Worm (Caenorhabditis elegans): ENCODE data around the gene srbc-11.

Gene srbc-11

DNA sequence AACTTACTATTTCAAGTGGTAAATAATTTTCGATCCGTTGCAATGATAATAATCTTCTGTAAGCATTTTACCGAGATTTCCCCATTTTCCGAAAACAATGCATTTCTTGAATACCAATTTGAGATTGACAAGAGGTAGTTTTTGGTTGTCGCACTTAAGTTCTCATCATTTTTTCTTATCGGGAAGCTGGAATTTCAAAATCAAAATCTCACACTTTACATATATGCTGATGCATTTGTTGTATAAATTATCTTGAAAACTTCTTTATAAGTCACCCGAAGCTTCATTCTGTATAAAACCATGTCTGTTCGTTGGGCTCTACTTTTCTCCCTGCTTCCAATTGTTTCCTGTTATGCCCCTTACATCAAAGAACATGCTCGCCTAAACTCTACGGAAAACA lies 43.7 kb downstream of the srbc-11 start, which contains the start of gene try-11:
try-11 (plus strand) TSS at position 301 of the 400 bp plus-strand sequence.
- TF ChIP-seq madf-3 (GFP tag; IDR thresholded peaks at IDR 0.05) (no peak), atf-7 (tag; optimal IDR thresholded peaks at IDR 0.05) (no peak), gei-17 (GFP tag; optimal IDR thresholded peaks at IDR 0.05) (no peak), C06A6.2 (GFP tag; conservative IDR thresholded peaks at IDR 0.05) (no peak), lsy-27 (tag; optimal IDR thresholded peaks at IDR 0.05; ENCODE audit: borderline replicate concordance, insufficient read depth) (no peak), mxl-1 (tag; optimal IDR thresholded peaks at IDR 0.05) (no peak), T07F8.4 (tag; optimal IDR thresholded peaks at IDR 0.05) (no peak), ekl-4 (GFP tag; IDR thresholded peaks at IDR 0.05) (no peak), unc-130 (GFP tag; optimal IDR thresholded peaks at IDR 0.05) (no peak)

DNA sequence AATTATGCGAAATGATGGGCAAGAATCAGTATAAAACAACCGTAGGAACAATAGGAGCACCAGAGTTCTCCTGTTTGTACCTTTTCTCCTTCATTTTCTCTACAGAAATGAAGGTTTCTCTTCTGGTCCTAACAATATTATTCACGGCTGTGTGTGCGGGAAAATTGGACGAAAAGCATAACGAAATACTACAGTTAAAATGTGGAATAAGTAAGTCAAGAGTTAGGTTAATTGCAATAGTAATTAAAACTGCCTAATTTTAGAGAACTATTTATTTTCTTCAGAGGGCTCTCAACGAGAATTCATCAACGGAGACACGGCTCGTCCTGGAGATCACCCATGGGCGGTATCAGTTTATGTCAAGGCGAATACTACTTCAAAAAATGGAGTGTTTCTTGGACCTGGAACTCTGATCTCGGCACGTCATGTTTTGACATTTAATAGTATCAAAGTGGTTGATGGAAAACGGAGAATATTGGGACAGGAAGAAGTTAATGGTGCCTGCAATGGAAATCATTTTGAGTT lies 45.7 kb downstream of the srbc-11 start, which contains the start of gene try-12:
try-12 (plus strand) TSS at position 51 of the 525 bp plus-strand sequence.
- no peak for TF ChIP-seq ZK185.1 (tag; optimal IDR thresholded peaks at IDR 0.05; ENCODE audit: poor library complexity, severe bottlenecking)
- TF ChIP-seq rcor-1 (GFP tag; IDR thresholded peaks at IDR 0.05) = no peak
- no peak for TF ChIP-seq D2030.7 (GFP tag; IDR thresholded peaks at IDR 0.05)
- no peak for TF ChIP-seq nfya-2 (GFP tag; IDR thresholded peaks at IDR 0.05)
- no peak for TF ChIP-seq C17E4.6 (GFP tag; IDR thresholded peaks at IDR 0.05)
- TF ChIP-seq F52B5.7 (tag; optimal IDR thresholded peaks at IDR 0.05) = no peak
- TF ChIP-seq hlh-26 (GFP tag; conservative IDR thresholded peaks at IDR 0.05) = no peak
- TF ChIP-seq F22D6.2 (tag; optimal IDR thresholded peaks at IDR 0.05) = no peak
- no peak for TF ChIP-seq ceh-58 (GFP tag; IDR thresholded peaks at IDR 0.05)
- no peak for TF ChIP-seq hrde-1 (tag; optimal IDR thresholded peaks at IDR 0.05; ENCODE audit: borderline replicate concordance)
- TF ChIP-seq Y53G8AR.9 (GFP tag; conservative IDR thresholded peaks at IDR 0.05) = no peak
- no peak for TF ChIP-seq egrh-3 (GFP tag; IDR thresholded peaks at IDR 0.05)
- TF ChIP-seq ekl-4 (GFP tag; IDR thresholded peaks at IDR 0.05) = no peak
- no peak for TF ChIP-seq die-1 (tag; optimal IDR thresholded peaks at IDR 0.05)
- no peak for TF ChIP-seq madf-8 (GFP tag; conservative IDR thresholded peaks at IDR 0.05)

- TF ChIP-seq sdz-38 (tag; optimal IDR thresholded peaks at IDR 0.05) (no peak), cebp-1 (GFP tag; IDR thresholded peaks at IDR 0.05) (no peak), cebp-1 (tag; optimal IDR thresholded peaks at IDR 0.05) (peak; percentile 4)
These were observed 48.1 kb downstream of the srbc-11 start, which contains the start of gene F25E5.5 for ce11 chrV:7446965-7447364. TSS of gene F25E5.5 (plus strand) at chrV:7447265.

DNA sequence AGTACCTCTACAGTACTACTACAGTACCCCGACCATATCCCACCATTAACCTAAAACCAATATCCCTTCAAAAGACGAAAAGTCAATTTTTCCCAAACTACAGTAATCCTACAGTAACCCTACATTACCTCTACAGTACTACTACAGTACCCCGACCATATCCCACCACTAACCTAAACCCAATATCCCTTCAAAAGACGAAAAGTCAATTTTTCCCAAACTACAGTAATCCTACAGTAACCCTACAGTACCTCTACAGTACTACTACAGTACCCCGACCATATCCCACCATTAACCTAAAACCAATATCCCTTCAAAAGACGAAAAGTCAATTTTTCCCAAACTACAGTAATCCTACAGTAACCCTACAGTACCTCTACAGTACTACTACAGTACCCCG lies 50.8 kb downstream of the srbc-11 start, which contains the start of gene nhr-141:
nhr-141 (plus strand) TSS at position 331 of the 400 bp plus-strand sequence.
- peak; percentile 65; the same call in 1 of the 2 replicates for TF ChIP-seq madf-3 (GFP tag; IDR thresholded peaks at IDR 0.05)
- TF ChIP-seq egrh-3 (GFP tag; IDR thresholded peaks at IDR 0.05) = peak; percentile 55

Measured in whole organism, young adult.